Worm (Caenorhabditis elegans) whole organism, L4/young adult: Measurements from ENCODE around the gene Y73C8C.3.

Experiments
- W03F9.2 ChIP-seq: fragments of 150-350 bp; optimal IDR thresholded peaks from 2 replicates; lab custom pipeline; 2014; ENCODE audit warnings: missing biosample characterization, missing genetic modification characterization
- dao-5 ChIP-seq: sonication (generic microtip); optimal IDR thresholded peaks from 2 replicates; lab custom pipeline; 2016; ENCODE audit warnings: missing genotype, missing genetic modification characterization, moderate library complexity, missing compliant biosample characterization
- him-1 ChIP-seq: sonication (generic microtip); optimal IDR thresholded peaks from 2 replicates; lab custom pipeline; 2016; ENCODE audit warnings: missing genotype, missing genetic modification reagents, missing genetic modification characterization, missing compliant biosample characterization

DNA sequence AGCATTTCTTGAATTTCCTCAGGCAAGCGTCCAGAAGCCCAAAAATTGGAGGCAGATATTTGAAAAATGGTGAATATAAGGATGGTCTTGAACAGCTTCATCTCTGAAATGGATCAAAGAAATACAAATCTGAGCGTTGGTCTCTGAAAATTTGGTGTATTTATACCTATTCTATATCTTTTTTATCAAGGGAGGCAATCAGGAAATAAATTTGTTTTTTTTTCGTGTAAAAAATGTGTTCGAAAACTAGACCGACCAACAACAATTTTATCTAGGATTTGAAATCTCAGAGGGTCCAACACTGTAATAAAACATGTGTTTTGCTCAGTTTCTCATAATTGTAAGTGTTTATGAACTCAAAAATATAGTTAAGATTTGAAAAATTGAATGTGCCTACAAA lies 6.7 kb downstream of the Y73C8C.3 start, which contains the start of gene srt-56:
- no peak for TF ChIP-seq him-1 (tag; lab: Kevin White, UChicago)
- TF ChIP-seq W03F9.2 (tag; lab: Kevin White, UChicago) = no peak
- no peak for TF ChIP-seq dao-5 (tag; lab: Kevin White, UChicago)
